Worm (Caenorhabditis elegans) whole organism, dauer: ENCODE results near the gene C45G9.14.

ENCODE experiments used
- unc-62 ChIP-seq: sonication (generic microtip); optimal IDR thresholded peaks from 2 replicates; lab custom pipeline; 2017; ENCODE audit warnings: missing biosample characterization, missing genetic modification reagents, missing genetic modification characterization

C45G9.14 gene

ce11 chrIII:5044709-5045108, at the start of gene C45G9.14:
Gene C45G9.14 (plus strand): TSS chrIII:5045009.
- TF ChIP-seq unc-62 (GFP tag; lab: Kevin White, UChicago) = no peak

DNA sequence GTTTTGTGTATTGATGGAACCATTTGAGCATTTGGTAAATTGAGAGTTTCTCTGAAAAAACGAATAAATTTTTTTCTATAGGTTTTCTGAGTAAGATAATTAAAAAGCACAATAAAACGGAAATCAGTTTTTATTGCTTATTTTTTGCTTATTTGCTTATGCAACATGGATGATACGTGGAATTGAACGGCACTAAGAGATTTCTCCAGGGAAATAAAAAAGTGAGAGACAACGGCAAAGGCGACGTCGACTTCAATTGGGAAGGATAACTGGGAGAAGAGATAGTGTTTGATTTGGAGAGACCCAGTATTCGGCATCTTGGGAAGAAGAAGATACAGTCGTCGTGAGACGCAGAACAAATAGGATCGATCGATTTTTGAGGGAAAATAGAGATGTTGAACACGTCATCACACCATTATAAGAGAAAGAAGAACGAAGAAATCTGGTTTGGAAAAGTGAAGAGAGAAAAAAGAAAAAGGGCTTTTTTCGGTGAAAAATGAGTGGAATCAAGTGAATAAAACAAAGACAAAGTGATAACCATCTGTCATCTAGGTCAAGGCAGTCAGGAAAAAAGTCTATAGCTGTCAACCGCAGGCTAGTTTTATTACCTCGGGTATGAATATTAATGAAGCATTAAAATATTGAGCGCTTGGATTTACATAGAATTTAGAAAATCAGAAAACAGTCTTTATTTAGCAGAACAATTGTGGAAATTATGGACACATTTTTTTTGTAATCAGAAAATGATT, 46.5 kb upstream of the C45G9.14 start, which contains the start of gene tmem-131:
Gene tmem-131 (minus strand): TSS at position 51 of the 749 bp plus-strand sequence.
- TF ChIP-seq unc-62 (GFP tag; lab: Kevin White, UChicago) = no peak

- TF ChIP-seq unc-62 (GFP tag; lab: Kevin White, UChicago) = no peak
Observed at ce11 chrIII:4998956-4999425, 45.8 kb upstream of the C45G9.14 start, which contains the start of gene smcr-8. Gene smcr-8 (plus strand): TSS chrIII:4999375.

- no peak for TF ChIP-seq unc-62 (GFP tag; lab: Kevin White, UChicago)
Observed at ce11 chrIII:5002231-5002630, 42.6 kb upstream of the C45G9.14 start, which contains the start of gene R144.10. Gene R144.10 (minus strand): TSS chrIII:5002331.

- TF ChIP-seq unc-62 (GFP tag; lab: Kevin White, UChicago) = no peak
Observed at ce11 chrIII:5004621-5005020, 40.2 kb upstream of the C45G9.14 start, which contains the start of gene R144.6. Gene R144.6 (minus strand): TSS chrIII:5004721.

DNA sequence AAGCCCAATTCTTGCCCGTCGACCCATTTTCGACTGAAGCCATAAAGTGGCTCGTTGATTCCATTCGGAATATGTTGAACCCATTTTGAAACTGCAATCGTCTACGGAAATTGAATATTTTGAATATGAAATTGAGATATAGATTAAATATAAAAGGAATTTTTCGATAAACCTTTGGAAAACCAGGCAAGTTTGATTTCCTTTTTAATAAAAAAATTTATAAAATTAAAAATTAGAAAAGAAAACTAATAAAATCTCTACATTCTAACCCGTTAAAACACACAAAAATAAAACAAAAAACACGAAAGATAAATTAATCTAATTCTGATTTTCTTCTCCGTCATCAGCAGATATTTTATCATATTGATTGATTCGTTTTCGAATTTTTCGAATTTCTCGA, 37.9 kb upstream of the C45G9.14 start, which contains the start of gene R144.12:
Gene R144.12 (minus strand): TSS at position 101 of the 400 bp plus-strand sequence.
- no peak for TF ChIP-seq unc-62 (GFP tag; lab: Kevin White, UChicago)

DNA sequence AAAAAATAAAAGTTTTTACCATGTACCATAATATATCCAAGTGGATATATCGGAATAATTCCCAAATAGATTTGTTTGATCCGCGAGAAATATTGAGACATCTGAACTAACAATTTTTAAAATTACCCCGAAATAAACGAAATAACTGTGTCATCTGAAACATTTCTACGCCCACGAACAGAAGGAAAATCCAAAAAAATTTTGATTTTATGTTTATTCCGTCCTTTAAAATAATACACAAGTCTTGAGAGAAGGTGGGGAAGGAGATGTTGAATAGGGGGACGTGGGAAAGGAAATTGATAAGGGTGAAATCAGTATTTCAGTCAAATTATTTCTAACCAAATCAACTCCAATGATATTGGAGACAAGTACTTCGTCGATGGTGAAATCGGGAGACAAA, 36.1 kb upstream of the C45G9.14 start, which contains the start of gene R144.11:
Gene R144.11 (minus strand): TSS at position 101 of the 400 bp plus-strand sequence.
- no peak for TF ChIP-seq unc-62 (GFP tag; lab: Kevin White, UChicago)

DNA sequence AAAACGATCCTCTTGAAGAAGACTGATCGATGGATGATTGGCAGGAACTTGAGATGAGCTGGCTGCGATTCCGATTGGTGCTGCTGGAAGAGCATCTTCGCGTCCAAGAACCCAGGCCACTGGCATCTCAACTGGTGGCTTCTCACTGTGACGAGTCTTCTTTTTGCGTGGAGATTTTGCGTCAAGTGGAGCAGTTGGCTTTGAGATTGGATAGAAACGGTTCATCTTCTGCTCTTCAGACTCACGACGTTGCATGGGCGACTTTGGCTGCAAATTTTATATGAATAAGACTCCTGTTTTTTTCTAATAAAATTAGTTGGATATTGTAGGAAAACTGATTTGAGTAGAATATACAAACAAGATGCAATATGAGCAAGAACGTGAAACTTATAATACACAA, 34.1 kb upstream of the C45G9.14 start:
- TF ChIP-seq unc-62 (GFP tag; lab: Kevin White, UChicago) = no peak

DNA sequence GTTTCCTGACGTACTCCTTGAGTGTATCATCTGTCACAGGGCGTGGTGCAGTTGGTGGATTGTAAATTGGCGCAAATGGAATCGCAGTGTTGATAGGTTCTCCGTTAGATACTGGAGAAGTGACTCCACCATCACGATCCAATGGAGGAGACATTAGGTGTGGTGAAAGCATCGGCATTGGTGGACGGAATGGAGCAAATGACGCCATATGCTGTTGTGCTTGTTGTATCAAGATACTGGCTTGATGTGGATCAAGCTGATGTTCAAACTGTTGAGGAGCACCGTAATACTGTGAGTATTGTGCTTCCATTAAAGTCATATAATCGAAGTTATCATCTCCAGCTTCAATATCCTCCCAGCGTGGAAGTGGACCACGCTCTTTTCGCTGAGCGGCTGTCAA, 32.3 kb upstream of the C45G9.14 start:
- no peak for TF ChIP-seq unc-62 (GFP tag; lab: Kevin White, UChicago)

ce11 chrIII:5013915-5014346, 30.9 kb upstream of the C45G9.14 start:
- no peak for TF ChIP-seq unc-62 (GFP tag; lab: Kevin White, UChicago)

- no peak for TF ChIP-seq unc-62 (GFP tag; lab: Kevin White, UChicago)
Observed at ce11 chrIII:5017550-5017949, 27.3 kb upstream of the C45G9.14 start, which contains the start of gene larp-1. Gene larp-1 (minus strand): TSS chrIII:5017650.

ce11 chrIII:5018116-5018689, 26.6 kb upstream of the C45G9.14 start, which contains the start of gene wip-1:
Gene wip-1 (plus strand): TSS chrIII:5018639.
- no peak for TF ChIP-seq unc-62 (GFP tag; lab: Kevin White, UChicago)

DNA sequence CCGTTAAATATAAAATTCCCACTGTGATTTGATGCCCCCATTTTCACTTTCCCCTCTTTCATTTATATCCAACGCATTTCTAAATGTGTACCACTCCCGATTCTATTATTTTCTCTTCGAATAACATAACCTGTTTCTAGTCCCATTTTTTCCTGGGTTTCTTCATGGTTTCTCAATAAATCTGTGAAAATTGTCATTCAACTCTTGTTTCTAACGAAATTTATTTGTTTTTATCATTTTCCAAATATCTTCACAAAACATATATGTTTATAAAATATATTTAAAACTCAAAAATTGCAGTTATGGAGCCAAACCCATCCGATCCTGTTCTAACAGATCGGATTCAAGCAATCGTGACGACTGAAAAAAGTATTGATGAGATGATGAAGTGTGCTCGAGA, 23.9 kb upstream of the C45G9.14 start, which contains the start of gene mdt-11:
Gene mdt-11 (plus strand): TSS at position 301 of the 400 bp plus-strand sequence.
- TF ChIP-seq unc-62 (GFP tag; lab: Kevin White, UChicago) = no peak

- TF ChIP-seq unc-62 (GFP tag; lab: Kevin White, UChicago) = no peak
Observed at ce11 chrIII:5021689-5022088, 23.1 kb upstream of the C45G9.14 start, which contains the start of gene R144.3. Gene R144.3 (plus strand): TSS chrIII:5021989.

DNA sequence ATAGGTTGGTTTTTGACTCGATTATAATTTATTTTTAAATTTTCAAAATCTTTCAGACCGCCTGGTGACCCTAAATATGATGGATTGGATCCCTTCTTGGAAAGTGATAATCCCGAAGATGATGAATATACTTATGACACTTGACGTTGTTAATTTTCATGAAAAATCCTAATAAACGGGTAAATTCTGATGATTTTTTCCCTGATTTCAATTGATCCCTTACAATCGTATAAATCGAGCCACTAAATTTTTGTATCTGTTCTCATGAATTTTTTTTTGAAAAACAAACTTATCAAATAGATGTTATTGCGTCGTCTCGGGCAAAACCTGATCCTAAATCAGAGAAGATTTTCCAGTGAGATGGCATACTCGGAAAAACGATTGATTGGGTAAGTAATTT, 21.8 kb upstream of the C45G9.14 start, which contains the start of gene R144.13:
Gene R144.13 (plus strand): TSS at position 301 of the 400 bp plus-strand sequence.
- TF ChIP-seq unc-62 (GFP tag; lab: Kevin White, UChicago) = no peak

DNA sequence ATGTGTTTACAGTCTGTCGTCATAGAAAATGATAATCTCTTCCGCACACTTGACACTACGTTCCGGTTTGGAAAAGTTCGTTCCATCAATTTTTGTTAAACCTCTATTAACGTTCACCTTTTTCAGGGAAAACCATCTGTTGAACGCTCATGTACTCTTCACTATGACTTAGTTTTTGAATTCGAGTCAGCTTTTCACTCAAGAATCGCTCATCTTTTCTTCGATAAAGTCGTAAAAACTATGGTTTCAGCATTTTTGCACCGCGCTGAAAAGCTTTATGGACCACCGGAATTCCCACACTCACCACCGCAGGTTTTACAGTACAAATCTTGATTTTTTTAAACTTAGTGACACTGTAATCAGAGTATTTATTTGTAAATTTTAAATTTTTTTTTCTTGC, 21.2 kb upstream of the C45G9.14 start:
- no peak for TF ChIP-seq unc-62 (GFP tag; lab: Kevin White, UChicago)
